Worm (Caenorhabditis elegans) whole organism, L1 larva: ENCODE results near the gene gei-14.

Experiments used
- F16B12.6 ChIP-seq: fragments of 150-350 bp; optimal IDR thresholded peaks from 2 replicates; lab custom pipeline; 2014; ENCODE audit warnings: missing biosample characterization, missing genetic modification characterization
- aha-1 ChIP-seq: fragments of 150-350 bp; optimal IDR thresholded peaks from 2 replicates; lab custom pipeline; 2014; ENCODE audit warnings: missing biosample characterization, missing genetic modification characterization
- alr-1 ChIP-seq: fragments of 200-800 bp; sonication (Bioruptor generic); optimal IDR thresholded peaks from 2 replicates; lab custom pipeline; 2018; ENCODE audit warnings: borderline replicate concordance, mild to moderate bottlenecking, missing genetic modification characterization, missing compliant biosample characterization
- aly-2 ChIP-seq: fragments of 150-350 bp; optimal IDR thresholded peaks from 2 replicates; lab custom pipeline; 2014; ENCODE audit warnings: missing biosample characterization, missing genetic modification characterization
- ama-1 ChIP-seq: fragments of 150-350 bp; optimal IDR thresholded peaks from 2 replicates; lab custom pipeline; 2014
- blmp-1 ChIP-seq: fragments of 150-350 bp; optimal IDR thresholded peaks from 2 replicates; lab custom pipeline; 2014; ENCODE audit warnings: missing biosample characterization, missing genetic modification characterization
- ceh-63 ChIP-seq: fragments of 200-800 bp; sonication (Bioruptor generic); optimal IDR thresholded peaks from 2 replicates; lab custom pipeline; 2018; ENCODE audit warnings: mild to moderate bottlenecking, missing genetic modification characterization, missing compliant biosample characterization
- ceh-90 ChIP-seq: sonication (generic microtip); optimal IDR thresholded peaks from 2 replicates; lab custom pipeline; 2016; ENCODE audit warnings: missing genetic modification characterization, missing compliant biosample characterization
- ces-1 ChIP-seq: fragments of 150-350 bp; optimal IDR thresholded peaks from 2 replicates; lab custom pipeline; 2014; ENCODE audit warnings: missing biosample characterization, missing genetic modification reagents, missing genetic modification characterization
- dsc-1 ChIP-seq: sonication (generic microtip); optimal IDR thresholded peaks from 2 replicates; lab custom pipeline; 2016; ENCODE audit warnings: mild to moderate bottlenecking, missing genetic modification characterization, missing compliant biosample characterization
- efl-1 ChIP-seq, 4 experiments: fragments of 150-350 bp; optimal IDR thresholded peaks in 3 of 4; peaks in 1 of 4; 1 replicate in 1 of 4; 2 replicates in 3 of 4; lab custom pipeline; 2014; ENCODE audit warnings: missing biosample characterization in 2 of 4, missing genetic modification characterization in 2 of 4, missing genetic modification reagents in 2 of 4
- efl-3 ChIP-seq: fragments of 200-800 bp; sonication (Bioruptor generic); optimal IDR thresholded peaks from 2 replicates; lab custom pipeline; 2018; ENCODE audit warnings: mild to moderate bottlenecking, missing genetic modification characterization, missing compliant biosample characterization
- egl-13 ChIP-seq: sonication (generic microtip); optimal IDR thresholded peaks from 2 replicates; lab custom pipeline; 2016; ENCODE audit warnings: missing genotype, missing genetic modification reagents, missing genetic modification characterization, missing compliant biosample characterization
- elt-2 ChIP-seq: sonication (generic microtip); optimal IDR thresholded peaks from 2 replicates; lab custom pipeline; 2016; ENCODE audit warnings: missing genetic modification characterization, mild to moderate bottlenecking, inconsistent platforms, missing compliant biosample characterization, missing genetic modification reagents
- fkh-4 ChIP-seq: sonication (generic microtip); optimal IDR thresholded peaks from 2 replicates; lab custom pipeline; 2016; ENCODE audit warnings: missing compliant biosample characterization, missing genetic modification characterization, borderline replicate concordance
- fkh-8 ChIP-seq: sonication (generic microtip); optimal IDR thresholded peaks from 2 replicates; lab custom pipeline; 2016; ENCODE audit warnings: mild to moderate bottlenecking, missing genetic modification characterization, missing compliant biosample characterization
- hlh-17 ChIP-seq: fragments of 200-800 bp; sonication (Bioruptor generic); optimal IDR thresholded peaks from 2 replicates; lab custom pipeline; 2018; ENCODE audit warnings: missing genetic modification characterization, mild to moderate bottlenecking, missing compliant biosample characterization, moderate library complexity, borderline replicate concordance
- hlh-4 ChIP-seq: sonication (generic microtip); optimal IDR thresholded peaks from 2 replicates; lab custom pipeline; 2016; ENCODE audit warnings: mild to moderate bottlenecking, missing genetic modification characterization, missing compliant biosample characterization
- isw-1 ChIP-seq: fragments of 200-800 bp; sonication (Bioruptor generic); IDR thresholded peaks from 2 replicates; pipeline ENCODE4 v1.3.6; 2022; ENCODE audit warnings: missing genetic modification characterization, missing compliant biosample characterization
- lin-13 ChIP-seq: fragments of 150-350 bp; optimal IDR thresholded peaks from 2 replicates; lab custom pipeline; 2014; ENCODE audit warnings: missing biosample characterization, missing genetic modification reagents, missing genetic modification characterization
- lin-14 ChIP-seq: fragments of 200-800 bp; sonication (Bioruptor generic); optimal IDR thresholded peaks from 2 replicates; lab custom pipeline; 2018; ENCODE audit warnings: mild to moderate bottlenecking, missing genetic modification characterization, moderate library complexity, missing compliant biosample characterization
- lin-15B ChIP-seq: fragments of 150-350 bp; sonication (generic microtip); optimal IDR thresholded peaks from 3 replicates; lab custom pipeline; 2014; ENCODE audit warnings: missing biosample characterization, missing genetic modification characterization
- mab-9 ChIP-seq: fragments of 200-800 bp; sonication (Bioruptor generic); IDR thresholded peaks from 2 replicates; pipeline ENCODE4 v1.3.6; 2022; ENCODE audit warnings: missing genetic modification reagents, missing genetic modification characterization, missing compliant biosample characterization
- mdl-1 ChIP-seq, 2 experiments: fragments of 150-350 bp; optimal IDR thresholded peaks; 2 replicates each; lab custom pipeline; 2014 to 2017; ENCODE audit warnings: missing biosample characterization in 2 of 2, missing genetic modification characterization in 2 of 2, inconsistent platforms in 1 of 2
- mef-2 ChIP-seq: fragments of 150-350 bp; optimal IDR thresholded peaks from 2 replicates; lab custom pipeline; 2014; ENCODE audit warnings: missing biosample characterization, missing genetic modification characterization
- nhr-11 ChIP-seq: fragments of 150-350 bp; optimal IDR thresholded peaks from 2 replicates; lab custom pipeline; 2014; ENCODE audit warnings: missing biosample characterization, missing genetic modification characterization
- nhr-20 ChIP-seq: sonication (generic microtip); optimal IDR thresholded peaks from 2 replicates; lab custom pipeline; 2016; ENCODE audit warnings: mild to moderate bottlenecking, missing genetic modification characterization, missing compliant biosample characterization
- nhr-237 ChIP-seq: fragments of 150-350 bp; optimal IDR thresholded peaks from 2 replicates; lab custom pipeline; 2014; ENCODE audit warnings: missing biosample characterization, missing genetic modification characterization
- nhr-71 ChIP-seq: sonication (generic microtip); optimal IDR thresholded peaks from 2 replicates; lab custom pipeline; 2016; ENCODE audit warnings: mild to moderate bottlenecking, missing genetic modification characterization, moderate library complexity, missing compliant biosample characterization
- nhr-84 ChIP-seq: sonication (generic microtip); optimal IDR thresholded peaks from 2 replicates; lab custom pipeline; 2017; ENCODE audit warnings: missing biosample characterization, missing genetic modification characterization
- nhr-85 ChIP-seq: sonication (generic microtip); peaks from one replicate; lab custom pipeline; 2016; ENCODE audit warnings: missing genetic modification characterization, inconsistent platforms, missing compliant biosample characterization
- pag-3 ChIP-seq: sonication (generic microtip); optimal IDR thresholded peaks from 2 replicates; lab custom pipeline; 2017; ENCODE audit warnings: missing genetic modification characterization, mild to moderate bottlenecking, missing compliant biosample characterization, antibody characterized with exemption, borderline replicate concordance; ENCODE audit not compliant: insufficient read depth
- pqm-1 ChIP-seq: sonication (generic microtip); optimal IDR thresholded peaks from 3 replicates; lab custom pipeline; 2017; ENCODE audit warnings: missing biosample characterization, missing genetic modification characterization
- rnt-1 ChIP-seq: sonication (generic microtip); optimal IDR thresholded peaks from 2 replicates; lab custom pipeline; 2016; ENCODE audit warnings: mild to moderate bottlenecking, missing genetic modification characterization, moderate library complexity, missing compliant biosample characterization
- snpc-4 ChIP-seq: fragments of 150-350 bp; optimal IDR thresholded peaks from 2 replicates; lab custom pipeline; 2014; ENCODE audit warnings: missing biosample characterization, missing genetic modification characterization
- snu-23 ChIP-seq: sonication (generic microtip); optimal IDR thresholded peaks from 2 replicates; lab custom pipeline; 2016; ENCODE audit warnings: missing genetic modification characterization, missing compliant biosample characterization
- sptf-1 ChIP-seq: fragments of 150-350 bp; optimal IDR thresholded peaks from 2 replicates; lab custom pipeline; 2014; ENCODE audit warnings: missing biosample characterization, missing genetic modification characterization
- sup-37 ChIP-seq: fragments of 200-800 bp; sonication (Bioruptor generic); optimal IDR thresholded peaks from 2 replicates; lab custom pipeline; 2018; ENCODE audit warnings: mild to moderate bottlenecking, missing genetic modification characterization, missing compliant biosample characterization
- swsn-7 ChIP-seq: sonication (generic microtip); optimal IDR thresholded peaks from 2 replicates; lab custom pipeline; 2016; ENCODE audit warnings: missing genetic modification characterization, missing compliant biosample characterization
- unc-130 ChIP-seq: fragments of 150-350 bp; optimal IDR thresholded peaks from 2 replicates; lab custom pipeline; 2017; ENCODE audit warnings: missing biosample characterization, missing genetic modification characterization, inconsistent platforms
- unc-98 ChIP-seq: fragments of 200-800 bp; sonication (Bioruptor generic); IDR thresholded peaks from 2 replicates; pipeline ENCODE4 v1.3.6; 2022; ENCODE audit warnings: missing genetic modification characterization, missing compliant biosample characterization
- zag-1 ChIP-seq: fragments of 150-350 bp; optimal IDR thresholded peaks from 2 replicates; lab custom pipeline; 2014; ENCODE audit warnings: missing biosample characterization, missing genetic modification characterization
- ztf-11 ChIP-seq, 2 experiments: sonication (generic microtip); optimal IDR thresholded peaks; 2 replicates each; lab custom pipeline; 2016 to 2017; ENCODE audit warnings: missing genetic modification characterization in 2 of 2, missing biosample characterization in 1 of 2, missing compliant biosample characterization in 1 of 2

Gene gei-14

ce11 chrII:8316701-8317100, 40.7 kb upstream of the gei-14 start:
- TF ChIP-seq rnt-1 (no peak), efl-3 (GFP tag; lab: Kevin White, UChicago) (no peak)

DNA sequence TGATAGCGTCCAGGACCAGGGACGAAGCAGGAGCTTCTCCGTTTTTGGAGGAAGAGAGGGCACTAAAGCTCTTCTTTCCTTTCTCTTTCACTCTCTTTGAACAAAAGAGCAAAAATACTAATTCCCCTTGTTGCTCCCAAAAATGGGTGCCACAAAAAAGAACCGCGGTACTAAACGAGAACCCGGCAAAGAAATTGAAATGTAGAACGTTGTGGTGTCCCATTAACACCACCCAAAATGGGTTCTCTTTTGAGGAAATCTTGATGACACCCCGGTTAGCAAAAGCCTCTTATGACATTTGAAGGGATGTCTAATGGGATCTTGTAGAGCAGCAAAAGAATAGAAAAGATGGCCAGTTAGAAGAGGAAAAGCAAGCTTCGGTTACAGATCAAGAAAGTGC, 38.7 kb upstream of the gei-14 start:
- no peak for TF ChIP-seq ceh-63
- TF ChIP-seq mef-2 (tag; lab: Kevin White, UChicago) = no peak
- no peak for TF ChIP-seq isw-1 (GFP tag; lab: Robert Waterston, UW)
- no peak for TF ChIP-seq aly-2 (tag; lab: Kevin White, UChicago)
- no peak for TF ChIP-seq snu-23 (GFP tag; lab: Kevin White, UChicago)
- TF ChIP-seq alr-1 (tag; lab: Kevin White, UChicago) = no peak
- TF ChIP-seq nhr-84 = no peak
- TF ChIP-seq aha-1 (tag; lab: Kevin White, UChicago) = no peak
- no peak for TF ChIP-seq zag-1 (tag; lab: Kevin White, UChicago)
- TF ChIP-seq nhr-11 (tag; lab: Kevin White, UChicago) = no peak
- TF ChIP-seq ceh-90 = no peak
- TF ChIP-seq snpc-4 = no peak
- no peak for TF ChIP-seq blmp-1 (tag; lab: Kevin White, UChicago)
- no peak for TF ChIP-seq lin-13 (GFP tag; lab: Kevin White, UChicago)
- no peak for TF ChIP-seq elt-2 (tag; lab: Kevin White, UChicago)
- no peak for TF ChIP-seq fkh-4 (tag; lab: Kevin White, UChicago)
- no peak for TF ChIP-seq nhr-237 (tag; lab: Kevin White, UChicago)
- TF ChIP-seq pag-3 (tag; lab: Kevin White, UChicago) = no peak

ce11 chrII:8312012-8312411, 36.0 kb upstream of the gei-14 start:
- TF ChIP-seq lin-14 (GFP tag; lab: Kevin White, UChicago) = peak; percentile 2
- no peak for TF ChIP-seq hlh-17 (GFP tag; lab: Kevin White, UChicago)
- TF ChIP-seq efl-1 (optimal IDR thresholded peaks at IDR 0.05; lab: Kevin White, UChicago) = no peak
- no peak for TF ChIP-seq efl-1 (GFP tag; optimal IDR thresholded peaks at IDR 0.05 in 1 of 2; lab: Kevin White, UChicago)
- no peak for TF ChIP-seq pqm-1 (tag; lab: Kevin White, UChicago)
- TF ChIP-seq ama-1 (lab: Kevin White, UChicago) = no peak

DNA sequence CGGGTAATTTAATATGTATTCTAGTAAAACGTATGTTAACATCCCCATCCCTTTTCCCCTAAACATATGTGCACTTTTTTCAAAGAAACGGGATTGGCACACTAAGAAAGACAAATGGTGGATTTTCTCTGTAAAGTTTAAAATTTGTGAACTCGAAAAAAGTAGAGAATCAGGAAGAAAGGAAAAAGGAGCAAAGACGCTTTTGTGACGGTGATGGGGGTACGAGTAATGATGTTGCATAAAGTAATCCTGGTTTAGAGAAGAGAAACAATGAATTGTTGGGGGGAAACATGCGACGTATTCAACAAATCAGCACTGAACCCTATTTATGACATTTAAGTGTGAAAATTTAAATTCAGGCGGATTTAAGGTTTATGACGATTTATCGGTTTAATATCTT, 35.5 kb upstream of the gei-14 start:
- no peak for TF ChIP-seq ceh-63
- TF ChIP-seq sup-37 = no peak
- no peak for TF ChIP-seq nhr-71
- TF ChIP-seq F16B12.6 = no peak
- TF ChIP-seq ces-1 = no peak
- TF ChIP-seq dsc-1 (tag; lab: Kevin White, UChicago) = no peak
- TF ChIP-seq lin-14 (GFP tag; lab: Kevin White, UChicago) = no peak
- no peak for TF ChIP-seq unc-98
- TF ChIP-seq lin-13 (GFP tag; lab: Kevin White, UChicago) = no peak
- no peak for TF ChIP-seq pag-3 (tag; lab: Kevin White, UChicago)
- TF ChIP-seq mab-9 = no peak
- no peak for TF ChIP-seq lin-15B (tag; lab: Kevin White, UChicago)
- no peak for TF ChIP-seq unc-130 (tag; lab: Kevin White, UChicago)
- TF ChIP-seq hlh-4 (tag; lab: Kevin White, UChicago) = no peak

ce11 chrII:8308314-8308713, 32.3 kb upstream of the gei-14 start:
- TF ChIP-seq ztf-11 (tag; optimal IDR thresholded peaks at IDR 0.05; lab: Kevin White, UChicago) (no peak), lin-15B (tag; lab: Kevin White, UChicago) (no peak), nhr-20 (tag; lab: Kevin White, UChicago) (no peak), fkh-8 (no peak), fkh-4 (tag; lab: Kevin White, UChicago) (no peak), ceh-63 (no peak), zag-1 (tag; lab: Kevin White, UChicago) (no peak), sptf-1 (tag; lab: Kevin White, UChicago) (no peak), nhr-85 (tag; lab: Kevin White, UChicago) (no peak), egl-13 (no peak), mef-2 (tag; lab: Kevin White, UChicago) (no peak), elt-2 (tag; lab: Kevin White, UChicago) (no peak), ceh-90 (no peak), mdl-1 (tag; optimal IDR thresholded peaks at IDR 0.05; lab: Kevin White, UChicago) (no peak), swsn-7 (tag; lab: Kevin White, UChicago) (no peak)
